Worm (Caenorhabditis elegans) whole organism, mixed stage, embryonic: ENCODE results near the gene fkh-2.

Source experiments
- M03D4.4 ChIP-seq: sonication (generic microtip); optimal IDR thresholded peaks from 2 replicates; lab custom pipeline; 2017; ENCODE audit warnings: mild to moderate bottlenecking, missing genetic modification characterization, missing compliant biosample characterization
- bed-3 ChIP-seq: fragments of 200-800 bp; sonication (Bioruptor generic); optimal IDR thresholded peaks from 3 replicates; lab custom pipeline; 2018; ENCODE audit warnings: mild to moderate bottlenecking, missing genetic modification characterization, moderate library complexity, missing compliant biosample characterization
- blmp-1 ChIP-seq: fragments of 150-350 bp; optimal IDR thresholded peaks from 2 replicates; lab custom pipeline; 2014; ENCODE audit warnings: missing biosample characterization, missing genetic modification characterization
- ceh-39 ChIP-seq: fragments of 150-350 bp; optimal IDR thresholded peaks from 2 replicates; lab custom pipeline; 2014; ENCODE audit warnings: missing biosample characterization, missing genetic modification characterization
- ceh-43 ChIP-seq: fragments of 200-800 bp; sonication (Bioruptor generic); optimal IDR thresholded peaks from 2 replicates; lab custom pipeline; 2018; ENCODE audit warnings: mild to moderate bottlenecking, missing genetic modification characterization, moderate library complexity, missing compliant biosample characterization
- ceh-83 ChIP-seq: fragments of 200-800 bp; sonication (Bioruptor generic); optimal IDR thresholded peaks from 2 replicates; lab custom pipeline; 2018; ENCODE audit warnings: mild to moderate bottlenecking, missing genetic modification characterization, missing compliant biosample characterization
- ces-1 ChIP-seq: fragments of 150-350 bp; optimal IDR thresholded peaks from 2 replicates; lab custom pipeline; 2014; ENCODE audit warnings: missing biosample characterization, missing genetic modification reagents, missing genetic modification characterization
- cnd-1 ChIP-seq: fragments of 200-800 bp; sonication (Bioruptor generic); optimal IDR thresholded peaks from 2 replicates; lab custom pipeline; 2018; ENCODE audit warnings: mild to moderate bottlenecking, missing genetic modification characterization, missing compliant biosample characterization
- drap-1 ChIP-seq: fragments of 200-800 bp; sonication (Bioruptor generic); optimal IDR thresholded peaks from 3 replicates; lab custom pipeline; 2018; ENCODE audit warnings: mild to moderate bottlenecking, missing genetic modification characterization, missing compliant biosample characterization
- elt-1 ChIP-seq: sonication (generic microtip); optimal IDR thresholded peaks from 2 replicates; lab custom pipeline; 2017; ENCODE audit warnings: missing genetic modification characterization, mild to moderate bottlenecking, missing compliant biosample characterization, antibody characterized with exemption, moderate library complexity, borderline replicate concordance; ENCODE audit not compliant: insufficient read depth
- elt-3 ChIP-seq: fragments of 150-350 bp; optimal IDR thresholded peaks from 2 replicates; lab custom pipeline; 2014; ENCODE audit warnings: missing biosample characterization, missing genetic modification characterization
- flh-1 ChIP-seq: fragments of 200-800 bp; sonication (Bioruptor generic); optimal IDR thresholded peaks from 2 replicates; lab custom pipeline; 2018; ENCODE audit warnings: mild to moderate bottlenecking, missing genetic modification characterization, moderate library complexity, missing compliant biosample characterization
- ham-2 ChIP-seq: fragments of 200-800 bp; sonication (Bioruptor generic); optimal IDR thresholded peaks from 2 replicates; lab custom pipeline; 2018; ENCODE audit warnings: mild to moderate bottlenecking, missing genetic modification characterization, missing compliant biosample characterization
- hlh-1 ChIP-seq: fragments of 150-350 bp; optimal IDR thresholded peaks from 2 replicates; lab custom pipeline; 2014; ENCODE audit warnings: missing biosample characterization, missing genetic modification reagents, missing genetic modification characterization
- lin-13 ChIP-seq: fragments of 150-350 bp; optimal IDR thresholded peaks from 2 replicates; lab custom pipeline; 2014; ENCODE audit warnings: missing biosample characterization, missing genetic modification characterization
- lin-32 ChIP-seq: fragments of 200-800 bp; sonication (Bioruptor generic); optimal IDR thresholded peaks from 2 replicates; lab custom pipeline; 2018; ENCODE audit warnings: mild to moderate bottlenecking, missing genetic modification characterization, missing compliant biosample characterization
- lsy-2 ChIP-seq: fragments of 150-350 bp; optimal IDR thresholded peaks from 2 replicates; lab custom pipeline; 2014; ENCODE audit warnings: missing biosample characterization, missing genetic modification characterization
- mab-5 ChIP-seq: fragments of 150-350 bp; optimal IDR thresholded peaks from 2 replicates; lab custom pipeline; 2014; ENCODE audit warnings: missing biosample characterization, missing genetic modification characterization
- mep-1 ChIP-seq: fragments of 150-350 bp; optimal IDR thresholded peaks from 2 replicates; lab custom pipeline; 2017; ENCODE audit warnings: missing biosample characterization, missing genetic modification reagents, missing genetic modification characterization, inconsistent platforms
- mls-2 ChIP-seq: sonication (generic microtip); optimal IDR thresholded peaks from 2 replicates; lab custom pipeline; 2016; ENCODE audit warnings: mild to moderate bottlenecking, missing genetic modification characterization, moderate library complexity, missing compliant biosample characterization
- nhr-12 ChIP-seq: fragments of 150-350 bp; optimal IDR thresholded peaks from 2 replicates; lab custom pipeline; 2014; ENCODE audit warnings: missing biosample characterization, missing genetic modification characterization
- nhr-2 ChIP-seq: fragments of 150-350 bp; optimal IDR thresholded peaks from 2 replicates; lab custom pipeline; 2014; ENCODE audit warnings: missing biosample characterization, missing genetic modification characterization
- nhr-237 ChIP-seq: fragments of 150-350 bp; optimal IDR thresholded peaks from 2 replicates; lab custom pipeline; 2014; ENCODE audit warnings: missing biosample characterization, missing genetic modification characterization
- nhr-28 ChIP-seq: fragments of 150-350 bp; optimal IDR thresholded peaks from 2 replicates; lab custom pipeline; 2014; ENCODE audit warnings: missing biosample characterization, missing genetic modification characterization
- nhr-76 ChIP-seq: sonication (generic microtip); optimal IDR thresholded peaks from 2 replicates; lab custom pipeline; 2017; ENCODE audit warnings: missing biosample characterization, missing genetic modification characterization
- pha-4 ChIP-seq: fragments of 150-350 bp; optimal IDR thresholded peaks from 2 replicates; lab custom pipeline; 2018; ENCODE audit warnings: missing biosample characterization, missing genetic modification reagents, missing genetic modification characterization
- sem-2 ChIP-seq: fragments of 200-800 bp; sonication (Bioruptor generic); optimal IDR thresholded peaks from 2 replicates; lab custom pipeline; 2018; ENCODE audit warnings: mild to moderate bottlenecking, missing genetic modification characterization, missing compliant biosample characterization
- snpc-4 ChIP-seq: fragments of 150-350 bp; optimal IDR thresholded peaks from 2 replicates; lab custom pipeline; 2014; ENCODE audit warnings: missing biosample characterization, missing genetic modification characterization
- sptf-1 ChIP-seq: sonication (generic microtip); optimal IDR thresholded peaks from 2 replicates; lab custom pipeline; 2017; ENCODE audit warnings: mild to moderate bottlenecking, missing genetic modification characterization, moderate library complexity, missing compliant biosample characterization
- tbx-8 ChIP-seq: fragments of 200-800 bp; sonication (Bioruptor generic); optimal IDR thresholded peaks from 2 replicates; lab custom pipeline; 2018; ENCODE audit warnings: mild to moderate bottlenecking, missing genetic modification characterization, moderate library complexity, missing compliant biosample characterization
- unc-120 ChIP-seq: sonication (generic microtip); optimal IDR thresholded peaks from 2 replicates; lab custom pipeline; 2017; ENCODE audit warnings: missing genetic modification characterization, missing compliant biosample characterization; ENCODE audit not compliant: poor library complexity, severe bottlenecking
- unc-39 ChIP-seq: fragments of 150-350 bp; optimal IDR thresholded peaks from 2 replicates; lab custom pipeline; 2014; ENCODE audit warnings: missing biosample characterization, missing genetic modification characterization
- unc-62 ChIP-seq: fragments of 150-350 bp; optimal IDR thresholded peaks from 2 replicates; lab custom pipeline; 2014; ENCODE audit warnings: missing biosample characterization, missing genetic modification reagents, missing genetic modification characterization
- zip-8 ChIP-seq: fragments of 150-350 bp; optimal IDR thresholded peaks from 2 replicates; lab custom pipeline; 2014; ENCODE audit warnings: missing biosample characterization, missing genetic modification characterization
- ztf-11 ChIP-seq: fragments of 150-350 bp; optimal IDR thresholded peaks from 2 replicates; lab custom pipeline; 2014; ENCODE audit warnings: missing biosample characterization, missing genetic modification characterization

Gene fkh-2

ce11 chrX:3706319-3706718 is 35.8 kb downstream of the fkh-2 start:
- TF ChIP-seq mep-1 (tag; lab: Kevin White, UChicago) = no peak
- no peak for TF ChIP-seq unc-120 (tag; lab: Kevin White, UChicago)
- TF ChIP-seq zip-8 (tag; lab: Kevin White, UChicago) = no peak
- TF ChIP-seq hlh-1 (tag; lab: Kevin White, UChicago) = peak; percentile 32
- no peak for TF ChIP-seq mab-5 (tag; lab: Kevin White, UChicago)
- no peak for TF ChIP-seq nhr-237 (tag; lab: Kevin White, UChicago)
- TF ChIP-seq unc-39 (tag; lab: Kevin White, UChicago) = no peak
- TF ChIP-seq, all 35 proteins: peak for 1

DNA sequence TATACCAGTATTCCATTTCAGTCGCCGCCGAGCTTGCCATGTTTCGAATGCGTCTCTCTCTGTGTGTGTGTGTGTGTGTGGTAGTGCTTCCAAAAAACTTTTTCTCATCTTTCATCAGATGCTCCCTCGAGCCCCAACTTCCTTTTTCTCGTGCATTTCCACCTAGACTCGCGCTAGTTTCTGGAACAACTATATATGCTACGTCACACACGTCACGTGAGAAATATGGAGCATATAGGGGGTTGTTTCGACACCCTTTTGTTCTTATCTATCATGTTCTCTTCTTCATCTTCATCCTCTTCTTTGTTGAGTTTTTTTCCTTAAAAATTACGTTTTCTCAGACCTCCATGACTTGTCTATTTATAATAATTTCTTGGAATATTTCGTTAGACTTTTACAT is 36.8 kb downstream of the fkh-2 start:
- TF ChIP-seq lin-13 (tag; lab: Kevin White, UChicago) (no peak), lsy-2 (tag; lab: Kevin White, UChicago) (no peak)

- TF ChIP-seq unc-120 (tag; lab: Kevin White, UChicago) (no peak), drap-1 (no peak), tbx-8 (no peak), mep-1 (tag; lab: Kevin White, UChicago) (no peak), lsy-2 (tag; lab: Kevin White, UChicago) (no peak), bed-3 (GFP tag; lab: Kevin White, UChicago) (no peak), unc-39 (tag; lab: Kevin White, UChicago) (no peak), ceh-83 (GFP tag; lab: Kevin White, UChicago) (no peak), sem-2 (GFP tag; lab: Kevin White, UChicago) (no peak), nhr-76 (no peak), ceh-39 (tag; lab: Kevin White, UChicago) (no peak), nhr-2 (tag; lab: Kevin White, UChicago) (no peak), nhr-28 (tag; lab: Kevin White, UChicago) (no peak), cnd-1 (tag; lab: Kevin White, UChicago) (no peak), nhr-237 (tag; lab: Kevin White, UChicago) (no peak), hlh-1 (tag; lab: Kevin White, UChicago) (no peak), zip-8 (tag; lab: Kevin White, UChicago) (no peak)
Observed at ce11 chrX:3701861-3702260, 40.3 kb downstream of the fkh-2 start.

DNA sequence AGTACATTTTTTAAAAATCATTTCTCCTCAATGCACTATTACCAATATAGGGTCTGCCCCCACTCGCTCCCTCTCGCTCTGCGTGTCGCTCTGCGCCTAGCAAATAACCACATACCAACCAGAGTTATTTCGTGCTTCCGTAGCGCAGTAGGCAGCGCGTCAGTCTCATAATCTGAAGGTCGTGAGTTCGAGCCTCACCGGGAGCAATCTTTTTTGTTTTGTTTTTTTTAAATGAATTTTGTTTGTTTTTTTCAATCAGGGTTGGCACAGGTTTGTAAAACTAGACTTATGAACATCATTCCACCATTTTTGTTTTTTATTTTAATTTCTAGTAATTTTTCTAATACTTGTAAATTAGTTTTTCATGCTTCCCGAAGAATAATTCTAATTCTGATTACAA is 44.5 kb downstream of the fkh-2 start:
- TF ChIP-seq drap-1 = peak; percentile 91
- no peak for TF ChIP-seq mab-5 (tag; lab: Kevin White, UChicago)
- TF ChIP-seq sptf-1 = peak; percentile 95
- no peak for TF ChIP-seq snpc-4 (tag; lab: Kevin White, UChicago)
- no peak for TF ChIP-seq elt-1
- no peak for TF ChIP-seq ceh-39 (tag; lab: Kevin White, UChicago)
- peak; percentile 21 for TF ChIP-seq unc-62
- peak; percentile 85 for TF ChIP-seq unc-120 (tag; lab: Kevin White, UChicago)
- TF ChIP-seq tbx-8 = peak; percentile 83
- TF ChIP-seq cnd-1 (tag; lab: Kevin White, UChicago) = peak; percentile 90
- TF ChIP-seq flh-1 = peak; percentile 69
- TF ChIP-seq ces-1 (GFP tag; lab: Kevin White, UChicago) = peak; percentile 25
- peak; percentile 12 for TF ChIP-seq nhr-237 (tag; lab: Kevin White, UChicago)
- peak; percentile 32 for TF ChIP-seq lin-13 (tag; lab: Kevin White, UChicago)
- TF ChIP-seq sem-2 (GFP tag; lab: Kevin White, UChicago) = peak; percentile 69
- peak; percentile 36 for TF ChIP-seq unc-39 (tag; lab: Kevin White, UChicago)
- no peak for TF ChIP-seq ztf-11 (tag; lab: Kevin White, UChicago)
- no peak for TF ChIP-seq nhr-2 (tag; lab: Kevin White, UChicago)
- peak; percentile 92 for TF ChIP-seq mls-2 (tag; lab: Kevin White, UChicago)
- peak; percentile 84 for TF ChIP-seq ceh-43
- no peak for TF ChIP-seq nhr-76
- TF ChIP-seq lsy-2 (tag; lab: Kevin White, UChicago) = peak; percentile 34
- TF ChIP-seq ceh-83 (GFP tag; lab: Kevin White, UChicago) = peak; percentile 95
- TF ChIP-seq elt-3 (tag; lab: Kevin White, UChicago) = no peak
- no peak for TF ChIP-seq nhr-12 (tag; lab: Kevin White, UChicago)
- peak; percentile 87 for TF ChIP-seq bed-3 (GFP tag; lab: Kevin White, UChicago)
- TF ChIP-seq blmp-1 (tag; lab: Kevin White, UChicago) = peak; percentile 20
- TF ChIP-seq hlh-1 (tag; lab: Kevin White, UChicago) = peak; percentile 5
- peak; percentile 93 for TF ChIP-seq M03D4.4
- no peak for TF ChIP-seq nhr-28 (tag; lab: Kevin White, UChicago)
- peak; percentile 28 for TF ChIP-seq pha-4 (tag; lab: Kevin White, UChicago)
- peak; percentile 76 for TF ChIP-seq lin-32 (GFP tag; lab: Kevin White, UChicago)
- peak; percentile 59 for TF ChIP-seq mep-1 (tag; lab: Kevin White, UChicago)
- TF ChIP-seq zip-8 (tag; lab: Kevin White, UChicago) = no peak
- peak; percentile 68 for TF ChIP-seq ham-2
